Worm (Caenorhabditis elegans): ENCODE measurements around the gene pqn-27.

ce11 chrII:13414554-13415057 lies 45.8 kb downstream of the pqn-27 start, which contains the start of gene Y48E1C.1:
- no peak for TF ChIP-seq lin-39 (tag; optimal IDR thresholded peaks at IDR 0.05)
- TF ChIP-seq unc-39 (tag; optimal IDR thresholded peaks at IDR 0.05), result no peak
- TF ChIP-seq lin-13 (GFP tag; optimal IDR thresholded peaks at IDR 0.05), result no peak
- no peak for TF ChIP-seq lsy-2 (tag; optimal IDR thresholded peaks at IDR 0.05)
- no peak for TF ChIP-seq nhr-6 (tag; optimal IDR thresholded peaks at IDR 0.05)
- TF ChIP-seq sma-3 (GFP tag; optimal IDR thresholded peaks at IDR 0.05), result no peak
- no peak for TF ChIP-seq nhr-11 (tag; optimal IDR thresholded peaks at IDR 0.05)
- TF ChIP-seq nhr-12 (tag; optimal IDR thresholded peaks at IDR 0.05), result no peak
- no peak for TF ChIP-seq skn-1 (tag; optimal IDR thresholded peaks at IDR 0.05)
- TF ChIP-seq Y55F3AM.14 (GFP tag; optimal IDR thresholded peaks at IDR 0.05), result no peak
- TF ChIP-seq nhr-10 (tag; optimal IDR thresholded peaks at IDR 0.05), result no peak
- no peak for TF ChIP-seq ztf-11 (tag; optimal IDR thresholded peaks at IDR 0.05)
- no peak for TF ChIP-seq fos-1 (tag; optimal IDR thresholded peaks at IDR 0.05)
- TF ChIP-seq ama-1 (optimal IDR thresholded peaks at IDR 0.05), result no peak

Measured in whole organism, L2 larva.